Worm (Caenorhabditis elegans): ENCODE measurements around the gene fipr-18.
"Not testable (repeated sequence)": the region's sequence is repeated elsewhere in the genome, so short reads cannot be mapped to it uniquely, and the experiment has no call there.

The fipr-18 gene

DNA sequence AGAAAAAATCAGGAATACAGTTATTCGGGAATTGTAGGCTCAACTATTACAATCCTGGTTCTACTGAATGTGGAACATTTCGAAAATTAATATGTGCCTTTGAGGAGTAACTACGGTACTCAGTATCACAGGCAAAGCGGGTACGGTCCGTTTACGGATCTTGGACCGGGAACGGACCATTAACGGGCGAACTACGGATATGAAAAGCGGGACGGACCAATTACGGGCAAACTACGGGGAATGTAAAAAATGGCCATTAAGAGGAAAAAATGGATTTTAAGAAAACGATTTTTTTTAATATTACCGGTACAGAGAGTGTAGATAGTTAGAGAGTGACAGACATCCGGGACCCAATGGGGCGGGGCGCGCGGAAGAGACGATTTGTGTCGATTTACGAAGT is 9.9 kb downstream of the fipr-18 start, which contains the start of gene H14A12.5:
TSS of gene H14A12.5 (minus strand) at position 101 of the 400 bp plus-strand sequence.
- not testable (repeated sequence) for TF ChIP-seq mdl-1, unc-39, ZK546.5 (tag; optimal IDR thresholded peaks at IDR 0.05)

- TF ChIP-seq nhr-21 (tag; optimal IDR thresholded peaks at IDR 0.05) (no peak), peb-1 (tag; optimal IDR thresholded peaks at IDR 0.05) (no peak), fos-1 (tag; optimal IDR thresholded peaks at IDR 0.05) (peak; percentile 98), gmeb-1 (tag; optimal IDR thresholded peaks at IDR 0.05) (peak; percentile 32), nhr-77 (tag; optimal IDR thresholded peaks at IDR 0.05) (no peak), ama-1 (optimal IDR thresholded peaks at IDR 0.05) (no peak)
Measured at ce11 chrIII:7478932-7479331, 19.8 kb downstream of the fipr-18 start.

- TF ChIP-seq nhr-21 (tag; optimal IDR thresholded peaks at IDR 0.05) = no peak
- no peak for TF ChIP-seq sma-3 (GFP tag; optimal IDR thresholded peaks at IDR 0.05)
- no peak for TF ChIP-seq alr-1 (tag; optimal IDR thresholded peaks at IDR 0.05)
- TF ChIP-seq ztf-1 (GFP tag; conservative IDR thresholded peaks at IDR 0.05) = no peak
- no peak for TF ChIP-seq nhr-237 (tag; optimal IDR thresholded peaks at IDR 0.05)
- no peak for TF ChIP-seq lin-11 (tag; optimal IDR thresholded peaks at IDR 0.05)
- no peak for TF ChIP-seq mab-5 (tag; optimal IDR thresholded peaks at IDR 0.05)
- no peak for TF ChIP-seq sem-4 (tag; optimal IDR thresholded peaks at IDR 0.05)
- no peak for TF ChIP-seq Y55F3AM.14 (GFP tag; optimal IDR thresholded peaks at IDR 0.05)
- no peak for TF ChIP-seq mbf-1 (tag; optimal IDR thresholded peaks at IDR 0.05)
- no peak for TF ChIP-seq ceh-82 (tag; optimal IDR thresholded peaks at IDR 0.05)
- TF ChIP-seq ama-1 (optimal IDR thresholded peaks at IDR 0.05) = no peak
- TF ChIP-seq nhr-10 (tag; optimal IDR thresholded peaks at IDR 0.05) = no peak
- TF ChIP-seq egl-27 (tag; optimal IDR thresholded peaks at IDR 0.05) = no peak
- no peak for TF ChIP-seq nhr-6 (tag; optimal IDR thresholded peaks at IDR 0.05)
- no peak for TF ChIP-seq mdl-1 (tag; optimal IDR thresholded peaks at IDR 0.05)
- TF ChIP-seq ZK546.5 (tag; optimal IDR thresholded peaks at IDR 0.05) = no peak
- no peak for TF ChIP-seq aly-2 (tag; optimal IDR thresholded peaks at IDR 0.05)
- no peak for TF ChIP-seq lsy-2 (tag; optimal IDR thresholded peaks at IDR 0.05)
- TF ChIP-seq nhr-77 (tag; optimal IDR thresholded peaks at IDR 0.05) = no peak
Measured at ce11 chrIII:7484765-7485164, 25.6 kb downstream of the fipr-18 start.

ce11 chrIII:7488303-7488702 is 29.2 kb downstream of the fipr-18 start:
- TF ChIP-seq nhr-129 (tag; optimal IDR thresholded peaks at IDR 0.05) = peak; percentile 17
- peak; percentile 83 for TF ChIP-seq nhr-25 (tag; optimal IDR thresholded peaks at IDR 0.05)
- peak; percentile 89 for TF ChIP-seq sma-3 (GFP tag; optimal IDR thresholded peaks at IDR 0.05)
- TF ChIP-seq egl-27 (tag; optimal IDR thresholded peaks at IDR 0.05) = peak; percentile 9
- TF ChIP-seq sma-9 (GFP tag; optimal IDR thresholded peaks at IDR 0.05) = peak; percentile 44
- no peak for TF ChIP-seq sma-9 (tag; optimal IDR thresholded peaks at IDR 0.05)
- no peak for TF ChIP-seq aly-2 (tag; optimal IDR thresholded peaks at IDR 0.05)
- TF ChIP-seq nhr-77 (tag; optimal IDR thresholded peaks at IDR 0.05) = no peak
- TF ChIP-seq fos-1 (tag; optimal IDR thresholded peaks at IDR 0.05) = peak; percentile 39
- no peak for TF ChIP-seq skn-1 (tag; optimal IDR thresholded peaks at IDR 0.05)
- peak; percentile 60 for TF ChIP-seq nhr-6 (tag; optimal IDR thresholded peaks at IDR 0.05)
- TF ChIP-seq blmp-1 (tag; optimal IDR thresholded peaks at IDR 0.05; ENCODE audit: insufficient read depth) = peak; percentile 86
- TF ChIP-seq lin-11 (tag; optimal IDR thresholded peaks at IDR 0.05) = no peak
- no peak for TF ChIP-seq lin-13 (GFP tag; optimal IDR thresholded peaks at IDR 0.05)
- peak; percentile 57 for TF ChIP-seq crh-2 (tag; optimal IDR thresholded peaks at IDR 0.05)
- no peak for TF ChIP-seq elt-1 (tag; optimal IDR thresholded peaks at IDR 0.05)
- peak; percentile 47 for TF ChIP-seq nhr-21 (tag; optimal IDR thresholded peaks at IDR 0.05)

DNA sequence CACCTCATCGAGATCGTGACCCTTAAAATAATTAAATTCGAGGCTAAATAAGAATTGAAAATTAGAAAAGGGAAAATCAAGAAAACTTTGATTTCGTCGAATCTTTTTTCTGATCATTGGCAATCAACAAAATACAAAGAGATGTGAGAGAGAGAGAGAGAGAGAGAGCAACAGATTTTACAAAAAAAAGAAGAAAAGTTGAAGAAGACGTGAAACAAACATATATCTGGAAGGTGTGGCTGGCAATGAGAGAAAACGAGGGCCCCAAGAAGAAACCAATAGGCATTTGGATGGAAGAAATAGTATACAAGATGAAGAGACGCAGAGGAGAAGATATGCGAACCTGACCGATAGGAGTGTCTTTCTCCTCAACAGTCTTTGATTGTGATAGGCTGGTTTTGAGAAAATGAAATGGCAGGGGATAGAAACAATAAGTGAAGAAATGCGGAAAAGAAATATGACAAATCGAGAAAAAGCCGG is 30.0 kb downstream of the fipr-18 start, which contains the start of gene mup-4:
TSS of gene mup-4 (minus strand) at position 51 of the 480 bp plus-strand sequence.
- TF ChIP-seq blmp-1 (tag; optimal IDR thresholded peaks at IDR 0.05; ENCODE audit: insufficient read depth) (peak; percentile 45), elt-3 (tag; optimal IDR thresholded peaks at IDR 0.05) (no peak), C34F6.9 (tag; optimal IDR thresholded peaks at IDR 0.05) (no peak), ceh-82 (tag; optimal IDR thresholded peaks at IDR 0.05) (no peak), nhr-25 (tag; optimal IDR thresholded peaks at IDR 0.05) (peak; percentile 37), nhr-129 (tag; optimal IDR thresholded peaks at IDR 0.05) (no peak), sma-3 (GFP tag; optimal IDR thresholded peaks at IDR 0.05) (peak; percentile 59), lin-39 (tag; optimal IDR thresholded peaks at IDR 0.05) (no peak), unc-55 (GFP tag; optimal IDR thresholded peaks at IDR 0.05) (no peak), nhr-77 (tag; optimal IDR thresholded peaks at IDR 0.05) (no peak), ceh-16 (tag; optimal IDR thresholded peaks at IDR 0.05) (no peak), mbf-1 (tag; optimal IDR thresholded peaks at IDR 0.05) (no peak), ztf-4 (tag; optimal IDR thresholded peaks at IDR 0.05) (no peak), elt-1 (tag; optimal IDR thresholded peaks at IDR 0.05) (no peak), dmd-4 (tag; optimal IDR thresholded peaks at IDR 0.05) (no peak), fos-1 (tag; optimal IDR thresholded peaks at IDR 0.05) (peak; percentile 8), ZK546.5 (tag; optimal IDR thresholded peaks at IDR 0.05) (no peak), unc-39 (tag; optimal IDR thresholded peaks at IDR 0.05) (no peak)

All from whole organism, L2 larva.